Worm (Caenorhabditis elegans) whole organism, mixed stage, embryonic: ENCODE data around the gene rbc-1.

Source experiments
- blmp-1 ChIP-seq: fragments of 150-350 bp; optimal IDR thresholded peaks from 2 replicates; lab custom pipeline; 2014; ENCODE audit warnings: missing biosample characterization, missing genetic modification characterization
- ceh-39 ChIP-seq: fragments of 150-350 bp; optimal IDR thresholded peaks from 2 replicates; lab custom pipeline; 2014; ENCODE audit warnings: missing biosample characterization, missing genetic modification characterization
- ceh-43 ChIP-seq: fragments of 200-800 bp; sonication (Bioruptor generic); optimal IDR thresholded peaks from 2 replicates; lab custom pipeline; 2018; ENCODE audit warnings: mild to moderate bottlenecking, missing genetic modification characterization, moderate library complexity, missing compliant biosample characterization
- ceh-83 ChIP-seq: fragments of 200-800 bp; sonication (Bioruptor generic); optimal IDR thresholded peaks from 2 replicates; lab custom pipeline; 2018; ENCODE audit warnings: mild to moderate bottlenecking, missing genetic modification characterization, missing compliant biosample characterization
- ces-1 ChIP-seq: fragments of 150-350 bp; optimal IDR thresholded peaks from 2 replicates; lab custom pipeline; 2014; ENCODE audit warnings: missing biosample characterization, missing genetic modification reagents, missing genetic modification characterization
- cnd-1 ChIP-seq: fragments of 200-800 bp; sonication (Bioruptor generic); optimal IDR thresholded peaks from 2 replicates; lab custom pipeline; 2018; ENCODE audit warnings: mild to moderate bottlenecking, missing genetic modification characterization, missing compliant biosample characterization
- elt-1 ChIP-seq: sonication (generic microtip); optimal IDR thresholded peaks from 2 replicates; lab custom pipeline; 2017; ENCODE audit warnings: missing genetic modification characterization, mild to moderate bottlenecking, missing compliant biosample characterization, antibody characterized with exemption, moderate library complexity, borderline replicate concordance; ENCODE audit not compliant: insufficient read depth
- elt-3 ChIP-seq: fragments of 150-350 bp; optimal IDR thresholded peaks from 2 replicates; lab custom pipeline; 2014; ENCODE audit warnings: missing biosample characterization, missing genetic modification characterization
- flh-1 ChIP-seq: fragments of 200-800 bp; sonication (Bioruptor generic); optimal IDR thresholded peaks from 2 replicates; lab custom pipeline; 2018; ENCODE audit warnings: mild to moderate bottlenecking, missing genetic modification characterization, moderate library complexity, missing compliant biosample characterization
- ham-2 ChIP-seq: fragments of 200-800 bp; sonication (Bioruptor generic); optimal IDR thresholded peaks from 2 replicates; lab custom pipeline; 2018; ENCODE audit warnings: mild to moderate bottlenecking, missing genetic modification characterization, missing compliant biosample characterization
- hlh-1 ChIP-seq: fragments of 150-350 bp; optimal IDR thresholded peaks from 2 replicates; lab custom pipeline; 2014; ENCODE audit warnings: missing biosample characterization, missing genetic modification reagents, missing genetic modification characterization
- lin-32 ChIP-seq: fragments of 200-800 bp; sonication (Bioruptor generic); optimal IDR thresholded peaks from 2 replicates; lab custom pipeline; 2018; ENCODE audit warnings: mild to moderate bottlenecking, missing genetic modification characterization, missing compliant biosample characterization
- lsy-2 ChIP-seq: fragments of 150-350 bp; optimal IDR thresholded peaks from 2 replicates; lab custom pipeline; 2014; ENCODE audit warnings: missing biosample characterization, missing genetic modification characterization
- mep-1 ChIP-seq: fragments of 150-350 bp; optimal IDR thresholded peaks from 2 replicates; lab custom pipeline; 2017; ENCODE audit warnings: missing biosample characterization, missing genetic modification reagents, missing genetic modification characterization, inconsistent platforms
- nhr-12 ChIP-seq: fragments of 150-350 bp; optimal IDR thresholded peaks from 2 replicates; lab custom pipeline; 2014; ENCODE audit warnings: missing biosample characterization, missing genetic modification characterization
- nhr-2 ChIP-seq: fragments of 150-350 bp; optimal IDR thresholded peaks from 2 replicates; lab custom pipeline; 2014; ENCODE audit warnings: missing biosample characterization, missing genetic modification characterization
- nhr-237 ChIP-seq: fragments of 150-350 bp; optimal IDR thresholded peaks from 2 replicates; lab custom pipeline; 2014; ENCODE audit warnings: missing biosample characterization, missing genetic modification characterization
- nhr-28 ChIP-seq: fragments of 150-350 bp; optimal IDR thresholded peaks from 2 replicates; lab custom pipeline; 2014; ENCODE audit warnings: missing biosample characterization, missing genetic modification characterization
- pha-4 ChIP-seq: fragments of 150-350 bp; optimal IDR thresholded peaks from 2 replicates; lab custom pipeline; 2018; ENCODE audit warnings: missing biosample characterization, missing genetic modification reagents, missing genetic modification characterization
- sem-2 ChIP-seq: fragments of 200-800 bp; sonication (Bioruptor generic); optimal IDR thresholded peaks from 2 replicates; lab custom pipeline; 2018; ENCODE audit warnings: mild to moderate bottlenecking, missing genetic modification characterization, missing compliant biosample characterization
- sptf-1 ChIP-seq: sonication (generic microtip); optimal IDR thresholded peaks from 2 replicates; lab custom pipeline; 2017; ENCODE audit warnings: mild to moderate bottlenecking, missing genetic modification characterization, moderate library complexity, missing compliant biosample characterization
- unc-120 ChIP-seq: sonication (generic microtip); optimal IDR thresholded peaks from 2 replicates; lab custom pipeline; 2017; ENCODE audit warnings: missing genetic modification characterization, missing compliant biosample characterization; ENCODE audit not compliant: poor library complexity, severe bottlenecking
- unc-62 ChIP-seq: fragments of 150-350 bp; optimal IDR thresholded peaks from 2 replicates; lab custom pipeline; 2014; ENCODE audit warnings: missing biosample characterization, missing genetic modification reagents, missing genetic modification characterization
- zip-8 ChIP-seq: fragments of 150-350 bp; optimal IDR thresholded peaks from 2 replicates; lab custom pipeline; 2014; ENCODE audit warnings: missing biosample characterization, missing genetic modification characterization
- ztf-11 ChIP-seq: fragments of 150-350 bp; optimal IDR thresholded peaks from 2 replicates; lab custom pipeline; 2014; ENCODE audit warnings: missing biosample characterization, missing genetic modification characterization

rbc-1 gene

ce11 chrX:14657445-14657844, 46.3 kb downstream of the rbc-1 start:
- TF ChIP-seq lsy-2: no peak
- TF ChIP-seq ceh-43 (GFP tag; lab: Kevin White, UChicago): no peak
- TF ChIP-seq nhr-28 (tag; lab: Kevin White, UChicago): no peak

DNA sequence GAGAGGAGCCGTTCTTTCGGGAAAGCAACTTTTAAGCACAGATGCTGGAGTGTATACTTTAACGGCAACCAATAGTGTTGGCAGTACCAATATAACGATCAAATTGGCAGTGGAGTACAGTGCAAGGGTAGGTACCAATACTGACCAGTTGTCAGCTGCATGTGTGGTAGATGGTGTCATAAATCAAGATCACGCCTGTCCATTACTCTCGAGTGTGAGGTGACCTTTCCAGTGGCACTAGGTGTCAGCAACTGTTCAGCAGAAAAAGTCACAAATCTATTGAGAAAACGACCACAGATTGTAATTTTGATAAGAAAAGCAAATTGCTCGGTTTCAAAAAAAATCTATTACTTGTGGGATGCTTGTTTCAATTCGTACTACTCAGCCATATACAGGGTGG, 48.3 kb downstream of the rbc-1 start:
- TF ChIP-seq hlh-1 (tag; lab: Kevin White, UChicago) (peak; percentile 89), blmp-1 (tag; lab: Kevin White, UChicago) (no peak), unc-62 (GFP tag; lab: Kevin White, UChicago) (peak; percentile 76), nhr-2 (tag; lab: Kevin White, UChicago) (peak; percentile 16)
- TF ChIP-seq, all 35 proteins: peak for 3

- TF ChIP-seq ceh-83 (GFP tag; lab: Kevin White, UChicago) (no peak), pha-4 (no peak), elt-1 (tag; lab: Kevin White, UChicago) (no peak), zip-8 (no peak), lin-32 (GFP tag; lab: Kevin White, UChicago) (no peak), nhr-2 (tag; lab: Kevin White, UChicago) (no peak), ceh-39 (tag; lab: Kevin White, UChicago) (no peak), unc-120 (tag; lab: Kevin White, UChicago) (no peak), nhr-237 (tag; lab: Kevin White, UChicago) (no peak), ces-1 (GFP tag; lab: Kevin White, UChicago) (no peak), ham-2 (GFP tag; lab: Kevin White, UChicago) (no peak), cnd-1 (tag; lab: Kevin White, UChicago) (no peak), nhr-12 (no peak), lsy-2 (no peak), unc-62 (GFP tag; lab: Kevin White, UChicago) (no peak), ceh-43 (GFP tag; lab: Kevin White, UChicago) (no peak), flh-1 (no peak), mep-1 (no peak), sem-2 (GFP tag; lab: Kevin White, UChicago) (no peak)
Observed at ce11 chrX:14661918-14662317, 50.7 kb downstream of the rbc-1 start.

- peak; percentile 89 for TF ChIP-seq ces-1 (GFP tag; lab: Kevin White, UChicago)
- no peak for TF ChIP-seq blmp-1 (tag; lab: Kevin White, UChicago)
Observed at ce11 chrX:14662460-14662859, 51.3 kb downstream of the rbc-1 start.

DNA sequence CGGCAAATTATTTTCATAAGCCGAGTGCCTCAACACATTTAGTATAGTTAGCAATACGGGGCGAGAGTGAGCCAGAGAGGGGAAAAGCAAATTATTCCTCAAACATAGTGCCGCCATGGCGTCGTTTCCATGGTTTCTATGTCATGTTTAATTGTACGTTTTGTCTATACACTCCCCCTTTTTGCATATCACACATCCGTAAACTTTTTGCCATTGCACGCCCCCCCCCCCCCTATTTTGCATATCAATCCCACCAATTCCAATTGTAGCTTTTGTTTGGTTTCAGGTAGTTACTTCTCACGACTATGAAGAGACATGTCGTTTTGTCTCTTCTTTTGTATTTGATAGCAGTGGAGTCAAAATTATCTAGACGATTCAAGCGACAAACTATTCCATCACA, 52.9 kb downstream of the rbc-1 start, which contains the start of gene C26G2.2:
C26G2.2 (plus strand) TSS at position 301 of the 400 bp plus-strand sequence.
- no peak for TF ChIP-seq nhr-237 (tag; lab: Kevin White, UChicago)
- no peak for TF ChIP-seq flh-1
- no peak for TF ChIP-seq ceh-83 (GFP tag; lab: Kevin White, UChicago)
- TF ChIP-seq ztf-11 (tag; lab: Kevin White, UChicago): no peak
- no peak for TF ChIP-seq lsy-2
- no peak for TF ChIP-seq ham-2 (GFP tag; lab: Kevin White, UChicago)
- TF ChIP-seq nhr-2 (tag; lab: Kevin White, UChicago): no peak
- no peak for TF ChIP-seq lin-32 (GFP tag; lab: Kevin White, UChicago)
- TF ChIP-seq sptf-1 (tag; lab: Kevin White, UChicago): no peak
- no peak for TF ChIP-seq unc-62 (GFP tag; lab: Kevin White, UChicago)
- TF ChIP-seq zip-8: no peak

ce11 chrX:14671300-14671699, 60.1 kb downstream of the rbc-1 start:
- no peak for TF ChIP-seq sptf-1 (tag; lab: Kevin White, UChicago)
- no peak for TF ChIP-seq elt-3 (tag; lab: Kevin White, UChicago)
- no peak for TF ChIP-seq cnd-1 (tag; lab: Kevin White, UChicago)
- TF ChIP-seq ceh-39 (tag; lab: Kevin White, UChicago): no peak
- TF ChIP-seq ceh-43 (GFP tag; lab: Kevin White, UChicago): no peak
- no peak for TF ChIP-seq ztf-11 (tag; lab: Kevin White, UChicago)

DNA sequence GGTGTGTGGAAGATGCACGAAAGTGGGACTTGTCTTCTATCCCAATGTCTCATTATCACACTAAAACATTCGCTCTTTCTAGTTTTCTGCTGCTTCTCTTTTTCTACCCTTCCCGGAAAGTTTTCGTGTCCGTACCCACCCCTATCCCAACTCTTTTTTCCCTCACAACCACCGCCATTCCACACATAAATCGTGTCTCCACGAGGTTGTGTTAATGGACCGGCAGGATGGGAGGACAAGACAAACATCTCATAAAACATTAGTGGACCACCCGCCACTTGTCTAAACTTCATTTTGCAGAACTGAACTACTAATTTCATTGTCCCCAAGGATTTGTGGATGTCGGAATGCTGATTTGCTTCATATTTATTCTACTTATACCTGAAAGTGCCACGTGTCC, 62.9 kb downstream of the rbc-1 start, which contains the start of gene slt-1:
slt-1 (plus strand) TSS at position 301 of the 400 bp plus-strand sequence.
- TF ChIP-seq ceh-39 (tag; lab: Kevin White, UChicago) (no peak), unc-120 (tag; lab: Kevin White, UChicago) (peak; percentile 32)
